Fruit fly (Drosophila melanogaster): ENCODE results near the gene AlaRS.

AlaRS gene

dm6 chr2L:8350560-8351171 is 30.9 kb downstream of the AlaRS start:
- no peak for TF ChIP-seq EcR (GFP tag; optimal IDR thresholded peaks at IDR 0.05)

- no peak for TF ChIP-seq CG34367 (tag; optimal IDR thresholded peaks at IDR 0.05)
- no peak for TF ChIP-seq CG10348 (GFP tag; IDR thresholded peaks at IDR 0.05)
- TF ChIP-seq CG13204 (GFP tag; optimal IDR thresholded peaks at IDR 0.05) = no peak
- no peak for TF ChIP-seq rn (GFP tag; IDR thresholded peaks at IDR 0.05)
- no peak for TF ChIP-seq CG17806 (tag; optimal IDR thresholded peaks at IDR 0.05)
Measured at dm6 chr2L:8346260-8346659, 35.3 kb downstream of the AlaRS start, which contains the start of gene CG7778. TSS of gene CG7778 (plus strand) at chr2L:8346620.

dm6 chr2L:8344536-8344935 is 37.0 kb downstream of the AlaRS start:
- no peak for TF ChIP-seq CG10348 (GFP tag; IDR thresholded peaks at IDR 0.05)
- TF ChIP-seq CG34367 (tag; optimal IDR thresholded peaks at IDR 0.05) = no peak
- TF ChIP-seq gl (tag; optimal IDR thresholded peaks at IDR 0.05) = no peak
- no peak for TF ChIP-seq fd96Ca (GFP tag; IDR thresholded peaks at IDR 0.05)
- no peak for TF ChIP-seq EcR (GFP tag; optimal IDR thresholded peaks at IDR 0.05)
- no peak for TF ChIP-seq CG14655 (GFP tag; optimal IDR thresholded peaks at IDR 0.05)
- TF ChIP-seq D1 (tag; optimal IDR thresholded peaks at IDR 0.05) = no peak
- no peak for TF ChIP-seq CG13204 (GFP tag; optimal IDR thresholded peaks at IDR 0.05)
- TF ChIP-seq Pif1B (GFP tag; optimal IDR thresholded peaks at IDR 0.05) = no peak
- TF ChIP-seq CG12605 (GFP tag; IDR thresholded peaks at IDR 0.05) = no peak
- TF ChIP-seq CG15710 (tag; optimal IDR thresholded peaks at IDR 0.05) = no peak
- TF ChIP-seq CG32121 (GFP tag; IDR thresholded peaks at IDR 0.05) = no peak
- TF ChIP-seq CG4496 (GFP tag; IDR thresholded peaks at IDR 0.05) = no peak
- TF ChIP-seq CG8159 (tag; optimal IDR thresholded peaks at IDR 0.05) = no peak
- TF ChIP-seq rn (GFP tag; IDR thresholded peaks at IDR 0.05) = no peak
- TF ChIP-seq CG9948 (tag; optimal IDR thresholded peaks at IDR 0.05) = no peak
- no peak for TF ChIP-seq Snoo (tag; optimal IDR thresholded peaks at IDR 0.05)
- no peak for TF ChIP-seq Pif1A (GFP tag; optimal IDR thresholded peaks at IDR 0.05)
- no peak for TF ChIP-seq Ets98B (GFP tag; IDR thresholded peaks at IDR 0.05)

- TF ChIP-seq CG13204 (GFP tag; optimal IDR thresholded peaks at IDR 0.05) (no peak), EcR (GFP tag; optimal IDR thresholded peaks at IDR 0.05) (no peak), Pif1B (GFP tag; optimal IDR thresholded peaks at IDR 0.05) (no peak), CG8159 (tag; optimal IDR thresholded peaks at IDR 0.05) (no peak), Snoo (tag; optimal IDR thresholded peaks at IDR 0.05) (no peak), CG12605 (GFP tag; IDR thresholded peaks at IDR 0.05) (no peak), CG14655 (GFP tag; optimal IDR thresholded peaks at IDR 0.05) (no peak), Pif1A (GFP tag; optimal IDR thresholded peaks at IDR 0.05) (no peak)
Measured at dm6 chr2L:8342395-8342794, 39.2 kb downstream of the AlaRS start, which contains the start of gene CG14273. TSS of gene CG14273 (plus strand) at chr2L:8342695.

- TF ChIP-seq CG8301 (tag; optimal IDR thresholded peaks at IDR 0.05) = no peak
- TF ChIP-seq CG32121 (GFP tag; IDR thresholded peaks at IDR 0.05) = no peak
- no peak for TF ChIP-seq CG13204 (GFP tag; optimal IDR thresholded peaks at IDR 0.05)
- TF ChIP-seq CG14655 (GFP tag; optimal IDR thresholded peaks at IDR 0.05) = no peak
- no peak for TF ChIP-seq EcR (GFP tag; optimal IDR thresholded peaks at IDR 0.05)
- no peak for TF ChIP-seq CG12605 (GFP tag; IDR thresholded peaks at IDR 0.05)
- TF ChIP-seq CG9948 (tag; optimal IDR thresholded peaks at IDR 0.05) = no peak
- no peak for TF ChIP-seq CG10348 (GFP tag; IDR thresholded peaks at IDR 0.05)
- TF ChIP-seq D1 (tag; optimal IDR thresholded peaks at IDR 0.05) = no peak
- no peak for TF ChIP-seq rn (GFP tag; IDR thresholded peaks at IDR 0.05)
- TF ChIP-seq fd96Ca (GFP tag; IDR thresholded peaks at IDR 0.05) = no peak
- TF ChIP-seq Pif1A (GFP tag; optimal IDR thresholded peaks at IDR 0.05) = no peak
- TF ChIP-seq CG4496 (GFP tag; IDR thresholded peaks at IDR 0.05) = no peak
- TF ChIP-seq Snoo (tag; optimal IDR thresholded peaks at IDR 0.05) = no peak
- no peak for TF ChIP-seq CG34367 (tag; optimal IDR thresholded peaks at IDR 0.05)
Measured at dm6 chr2L:8339751-8340349, 41.7 kb downstream of the AlaRS start.

- TF ChIP-seq CG34367 (tag; optimal IDR thresholded peaks at IDR 0.05) (no peak), Pif1B (GFP tag; optimal IDR thresholded peaks at IDR 0.05) (no peak), Ets98B (GFP tag; IDR thresholded peaks at IDR 0.05) (no peak), Snoo (tag; optimal IDR thresholded peaks at IDR 0.05) (no peak), CG17806 (tag; optimal IDR thresholded peaks at IDR 0.05) (no peak), CG4496 (GFP tag; IDR thresholded peaks at IDR 0.05) (no peak)
Measured at dm6 chr2L:8338039-8338438, 43.5 kb downstream of the AlaRS start, which contains the start of gene witty. TSS of gene witty (plus strand) at chr2L:8338287.

- TF ChIP-seq CG4496 (GFP tag; IDR thresholded peaks at IDR 0.05) (peak; percentile 81), Ets98B (GFP tag; IDR thresholded peaks at IDR 0.05) (0 out of 2 replicates have a peak, but pooled peaks have one; percentile 9), CG15710 (tag; optimal IDR thresholded peaks at IDR 0.05) (no peak), CG8159 (tag; optimal IDR thresholded peaks at IDR 0.05) (no peak), CG14655 (GFP tag; optimal IDR thresholded peaks at IDR 0.05) (peak; percentile 6), CG10348 (GFP tag; IDR thresholded peaks at IDR 0.05) (no peak), Pif1B (GFP tag; optimal IDR thresholded peaks at IDR 0.05) (no peak), gl (tag; optimal IDR thresholded peaks at IDR 0.05) (no peak), CG34367 (tag; optimal IDR thresholded peaks at IDR 0.05) (peak; percentile 4), CG8301 (tag; optimal IDR thresholded peaks at IDR 0.05) (no peak), rn (GFP tag; IDR thresholded peaks at IDR 0.05) (no peak), D1 (tag; optimal IDR thresholded peaks at IDR 0.05) (no peak), EcR (GFP tag; optimal IDR thresholded peaks at IDR 0.05) (no peak), Snoo (tag; optimal IDR thresholded peaks at IDR 0.05) (no peak), Pif1A (GFP tag; optimal IDR thresholded peaks at IDR 0.05) (peak; percentile 11), CG32121 (GFP tag; IDR thresholded peaks at IDR 0.05) (no peak), CG13204 (GFP tag; optimal IDR thresholded peaks at IDR 0.05) (no peak), fd96Ca (GFP tag; IDR thresholded peaks at IDR 0.05) (no peak)
Measured at dm6 chr2L:8334705-8335104, 46.9 kb downstream of the AlaRS start.

Data from whole organism, pupa.